Comparison of ENCODE assay signal across 2 worm cellular contexts in genomic region chrV:11737333-11737732, ce11.
TF ChIP-seq lines count a peak whose summit lies in the region.

No protein-coding gene starts in this region.

TF ChIP-seq in whole organism, L1 larva, 84 proteins besides CTCF, POLR2A, EP300 and RAD21:
- TF ChIP-seq blmp-1 (tag; optimal IDR thresholded peaks at IDR 0.05; lab: Kevin White, UChicago), result peak; percentile 1
- no peak for TF ChIP-seq unc-130 (tag; optimal IDR thresholded peaks at IDR 0.05; lab: Kevin White, UChicago)

TF ChIP-seq in whole organism, L3 larva, 47 proteins besides CTCF, POLR2A, EP300 and RAD21:
- TF ChIP-seq elt-3 (tag; optimal IDR thresholded peaks at IDR 0.05; lab: Kevin White, UChicago), result peak in 2 of 3 experiments; percentile 59 to 75
- peak; percentile 39 for TF ChIP-seq nhr-23 (tag; optimal IDR thresholded peaks at IDR 0.05; lab: Kevin White, UChicago)
- TF ChIP-seq pha-4 (tag; optimal IDR thresholded peaks at IDR 0.05; lab: Kevin White, UChicago), result no peak
- no peak for TF ChIP-seq R02D3.7 (tag; optimal IDR thresholded peaks at IDR 0.05; lab: Kevin White, UChicago)
- TF ChIP-seq skn-1 (tag; optimal IDR thresholded peaks at IDR 0.05; lab: Kevin White, UChicago), result no peak
TF ChIP-seq in whole organism, L3 larva: peak in this region for 2.

Comparison
In these comparisons a context has a peak if more than half of its experiments do, and no peak if none do; other contexts are left out.
1. Of the 26 proteins assayed by ChIP-seq in both whole organism, L1 larva and whole organism, L3 larva: peak only in whole organism, L1 larva: none; only in whole organism, L3 larva: elt-3; in both: none; in neither: 25.